Fruit fly (Drosophila melanogaster) whole organism, embryonic: ENCODE data around the gene CG18596.
A peak's percentile ranks its signal among the peaks of the same experiment; 100 is the strongest.

Experiments used
- CG12769 ChIP-seq: fragments of 200-800 bp; sonication (Bioruptor generic); optimal IDR thresholded peaks from 2 replicates; lab custom pipeline; 2019; ENCODE audit warnings: missing biosample characterization, mild to moderate bottlenecking, missing genetic modification characterization, moderate library complexity
- CG13624 ChIP-seq: fragments of 200-800 bp; sonication (Bioruptor generic); optimal IDR thresholded peaks from 2 replicates; lab custom pipeline; 2016; ENCODE audit warnings: missing biosample characterization, missing genetic modification characterization
- CG17612 ChIP-seq: fragments of 200-800 bp; sonication (Bioruptor generic); IDR thresholded peaks from 2 replicates; pipeline ENCODE4 v1.3.6; 2022; ENCODE audit warnings: missing biosample characterization, missing genetic modification characterization
- CG4360 ChIP-seq: fragments of 200-800 bp; sonication (Bioruptor generic); IDR thresholded peaks from 2 replicates; pipeline ENCODE4 v1.3.6; 2022; ENCODE audit warnings: missing biosample characterization, missing genetic modification characterization
- Dip3 ChIP-seq: fragments of 200-800 bp; sonication (Bioruptor generic); optimal IDR thresholded peaks from 3 replicates; lab custom pipeline; 2016; ENCODE audit warnings: missing biosample characterization, missing genetic modification characterization
- Drgx ChIP-seq: fragments of 200-800 bp; sonication (Bioruptor generic); IDR thresholded peaks from 2 replicates; pipeline ENCODE4 v1.3.6; 2022; ENCODE audit warnings: missing biosample characterization, missing genetic modification characterization
- HmgZ ChIP-seq: fragments of 200-800 bp; sonication (Bioruptor generic); optimal IDR thresholded peaks from 2 replicates; lab custom pipeline; 2018; ENCODE audit warnings: missing biosample characterization, mild to moderate bottlenecking, missing genetic modification characterization
- Hmr ChIP-seq: fragments of 200-800 bp; sonication (Bioruptor generic); optimal IDR thresholded peaks from 3 replicates; lab custom pipeline; 2017; ENCODE audit warnings: mild to moderate bottlenecking, missing biosample characterization, missing genetic modification reagents, missing genetic modification characterization
- Ravus ChIP-seq: fragments of 200-800 bp; sonication (Bioruptor generic); IDR thresholded peaks from 2 replicates; pipeline ENCODE4 v1.3.6; 2022; ENCODE audit warnings: missing biosample characterization, missing genetic modification characterization
- bigmax ChIP-seq: fragments of 200-800 bp; sonication (Bioruptor generic); optimal IDR thresholded peaks from 2 replicates; lab custom pipeline; 2018; ENCODE audit warnings: missing biosample characterization, mild to moderate bottlenecking, missing genetic modification characterization
- gcm2 ChIP-seq: fragments of 200-800 bp; sonication (Bioruptor generic); optimal IDR thresholded peaks from 2 replicates; lab custom pipeline; 2016; ENCODE audit warnings: missing biosample characterization, missing genetic modification characterization
- slou ChIP-seq: fragments of 200-800 bp; sonication (Bioruptor generic); optimal IDR thresholded peaks from 3 replicates; lab custom pipeline; 2016; ENCODE audit warnings: missing biosample characterization, missing genetic modification characterization
- trh ChIP-seq: fragments of 200-800 bp; sonication (Bioruptor generic); optimal IDR thresholded peaks from 2 replicates; lab custom pipeline; 2016; ENCODE audit warnings: missing biosample characterization, missing genetic modification characterization

dm6 chr3R:22411879-22412587 is 36.3 kb downstream of the CG18596 start:
- TF ChIP-seq Dip3 (GFP tag; lab: Kevin White, UChicago) (no peak), gcm2 (GFP tag; lab: Kevin White, UChicago) (no peak), slou (no peak), Drgx (GFP tag; lab: Robert Waterston, UW) (no peak), HmgZ (no peak), CG17612 (GFP tag; lab: Robert Waterston, UW) (no peak), Hmr (no peak), CG12769 (tag; lab: Kevin White, UChicago) (peak; percentile 18), CG4360 (GFP tag; lab: Robert Waterston, UW) (no peak), bigmax (GFP tag; lab: Kevin White, UChicago) (peak; percentile 25), trh (GFP tag; lab: Kevin White, UChicago) (no peak), Ravus (no peak), CG13624 (GFP tag; lab: Kevin White, UChicago) (no peak)
